Fruit fly (Drosophila melanogaster): ENCODE measurements around the gene CG14223.

CG14223 gene

DNA sequence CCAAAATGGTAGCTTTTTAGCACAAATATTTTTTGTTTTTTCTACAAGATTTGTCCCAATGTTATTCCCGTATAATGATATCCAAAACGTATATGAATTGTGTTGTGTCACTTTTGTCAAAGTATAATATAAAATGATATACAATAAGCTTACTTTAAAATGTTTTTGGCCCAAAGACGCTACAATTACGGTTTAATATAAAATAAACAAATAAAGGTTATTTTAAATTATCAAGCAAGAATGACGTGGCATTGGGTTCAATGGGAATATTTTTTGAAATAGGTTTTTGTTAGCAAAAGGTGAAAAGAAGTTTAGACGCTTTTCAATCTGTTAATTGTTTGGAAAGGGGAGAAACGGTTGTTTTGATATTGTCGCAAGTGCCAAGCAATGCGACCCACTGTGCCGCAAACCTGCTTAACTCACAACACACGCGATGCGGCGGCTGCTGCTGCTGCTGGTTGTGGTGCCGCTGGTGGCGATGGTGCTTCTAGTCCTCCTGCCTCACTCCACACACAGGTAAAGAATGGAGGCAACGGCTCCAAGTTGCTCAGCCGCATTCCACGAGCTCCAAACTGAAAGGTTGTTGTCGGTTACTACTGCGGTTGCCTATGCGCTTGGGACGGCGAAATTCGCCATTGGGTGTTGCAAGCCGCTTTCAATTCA lies 444 bp downstream of the CG14223 start (continued):
- no peak for TF ChIP-seq CG34224 (GFP tag; IDR thresholded peaks at IDR 0.05; ENCODE audit: partially characterized antibody)
- TF ChIP-seq kni (GFP tag; optimal IDR thresholded peaks at IDR 0.05): peak; percentile 50
- no peak for TF ChIP-seq CG10959 (GFP tag; IDR thresholded peaks at IDR 0.05)
- TF ChIP-seq CG1792 (GFP tag; optimal IDR thresholded peaks at IDR 0.05): no peak
- no peak for TF ChIP-seq zfh1 (GFP tag; IDR thresholded peaks at IDR 0.05)
- peak; percentile 37 for TF ChIP-seq Spps (tag; optimal IDR thresholded peaks at IDR 0.05)
- TF ChIP-seq ken (GFP tag; IDR thresholded peaks at IDR 0.05): no peak
- no peak for TF ChIP-seq Side (GFP tag; optimal IDR thresholded peaks at IDR 0.05)
- peak; percentile 67 for TF ChIP-seq CG13775 (GFP tag; optimal IDR thresholded peaks at IDR 0.05)
- TF ChIP-seq ems (GFP tag; optimal IDR thresholded peaks at IDR 0.05): no peak
- no peak for TF ChIP-seq jumu (GFP tag; optimal IDR thresholded peaks at IDR 0.05)
- TF ChIP-seq toy (GFP tag; IDR thresholded peaks at IDR 0.05): no peak
- no peak for TF ChIP-seq vvl (GFP tag; IDR thresholded peaks at IDR 0.05)
- no peak for TF ChIP-seq Rx (GFP tag; IDR thresholded peaks at IDR 0.05)
- peak; percentile 16 for TF ChIP-seq CG4820 (GFP tag; optimal IDR thresholded peaks at IDR 0.05)
- no peak for TF ChIP-seq dati (GFP tag; IDR thresholded peaks at IDR 0.05)
- TF ChIP-seq Ssrp (tag; optimal IDR thresholded peaks at IDR 0.05): peak; percentile 58
- peak; percentile 91 for TF ChIP-seq sens (GFP tag)
- TF ChIP-seq CG3847 (GFP tag; IDR thresholded peaks at IDR 0.05): no peak
- TF ChIP-seq CG8944 (GFP tag; optimal IDR thresholded peaks at IDR 0.05): no peak
- TF ChIP-seq CG32532 (GFP tag; IDR thresholded peaks at IDR 0.05): no peak; the same call in 1 of the 2 replicates
- no peak for TF ChIP-seq CG8359 (GFP tag; optimal IDR thresholded peaks at IDR 0.05; ENCODE audit: borderline replicate concordance)
- TF ChIP-seq E2f2 (GFP tag; IDR thresholded peaks at IDR 0.05): no peak
- no peak for TF ChIP-seq pfk (GFP tag; optimal IDR thresholded peaks at IDR 0.05)
- TF ChIP-seq CG33557 (GFP tag; optimal IDR thresholded peaks at IDR 0.05): peak; percentile 57
- TF ChIP-seq CG8765 (GFP tag; IDR thresholded peaks at IDR 0.05): no peak
- TF ChIP-seq H15 (GFP tag; IDR thresholded peaks at IDR 0.05): no peak
- TF ChIP-seq CG18262 (tag; optimal IDR thresholded peaks at IDR 0.05): peak; percentile 82
- peak; percentile 65 for TF ChIP-seq Oli (tag; optimal IDR thresholded peaks at IDR 0.05)
- TF ChIP-seq CG9797 (GFP tag; optimal IDR thresholded peaks at IDR 0.05): no peak
- no peak; the same call in 1 of the 2 replicates for TF ChIP-seq CG31441 (GFP tag; IDR thresholded peaks at IDR 0.05)
- peak in 1 of 2 experiments; percentile 31 for TF ChIP-seq bsh (GFP tag; optimal IDR thresholded peaks at IDR 0.05)
- TF ChIP-seq Dek (tag; optimal IDR thresholded peaks at IDR 0.05): peak; percentile 32
- TF ChIP-seq YL-1 (GFP tag; optimal IDR thresholded peaks at IDR 0.05): no peak
- TF ChIP-seq Mes4 (GFP tag; optimal IDR thresholded peaks at IDR 0.05): no peak
- no peak for TF ChIP-seq CG17568 (GFP tag; optimal IDR thresholded peaks at IDR 0.05)
- TF ChIP-seq H2.0 (GFP tag; IDR thresholded peaks at IDR 0.05): no peak
- peak; percentile 5 for TF ChIP-seq BtbVII (GFP tag; optimal IDR thresholded peaks at IDR 0.05)
- TF ChIP-seq CG18764 (GFP tag; optimal IDR thresholded peaks at IDR 0.05): no peak
- TF ChIP-seq al (GFP tag; IDR thresholded peaks at IDR 0.05): no peak
- no peak for TF ChIP-seq Doc3 (GFP tag; IDR thresholded peaks at IDR 0.05; ENCODE audit: partially characterized antibody)
- TF ChIP-seq pnt (GFP tag; optimal IDR thresholded peaks at IDR 0.05): no peak
- TF ChIP-seq CG10543 (GFP tag; optimal IDR thresholded peaks at IDR 0.05): peak; percentile 24
- peak; percentile 55 for TF ChIP-seq CG1529 (GFP tag; optimal IDR thresholded peaks at IDR 0.05)

Data from whole organism, embryonic.